Fruit fly (Drosophila melanogaster): Measurements from ENCODE around the gene CG7488.

DNA sequence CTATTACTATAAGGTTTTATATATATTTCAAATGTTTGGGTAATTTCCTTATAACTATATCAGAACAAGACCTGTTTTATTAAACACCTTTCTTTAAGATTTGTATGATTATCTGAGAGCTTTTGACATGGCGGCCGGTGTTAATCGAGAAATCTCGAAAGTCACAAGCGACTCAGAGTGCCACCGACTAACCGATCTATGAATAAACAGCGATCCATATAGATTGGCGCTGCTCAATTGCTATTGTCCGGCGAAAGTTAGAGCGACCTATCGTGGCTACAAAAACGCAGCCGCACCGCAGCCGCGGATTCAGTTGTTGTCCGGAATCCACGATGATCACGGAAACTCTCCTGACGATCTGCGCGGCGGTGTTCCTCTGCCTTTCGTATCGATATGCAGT is 31.9 kb upstream of the CG7488 start, which contains the start of gene Cyp304a1:
- no peak for TF ChIP-seq CTCF (optimal IDR thresholded peaks at IDR 0.05)
- no peak for TF ChIP-seq CG8478 (optimal IDR thresholded peaks at IDR 0.05)

All from S2 (cell line).